Worm (Caenorhabditis elegans) whole organism, L3 larva: Measurements from ENCODE around the gene lido-2.

Experiments used
- R02D3.7 ChIP-seq: fragments of 150-350 bp; optimal IDR thresholded peaks from 2 replicates; lab custom pipeline; 2014; ENCODE audit warnings: missing biosample characterization, missing genetic modification characterization
- fkh-10 ChIP-seq: sonication (generic microtip); optimal IDR thresholded peaks from 2 replicates; lab custom pipeline; 2017; ENCODE audit warnings: missing biosample characterization, missing genetic modification reagents, missing genetic modification characterization
- nhr-67 ChIP-seq: fragments of 150-350 bp; optimal IDR thresholded peaks from 2 replicates; lab custom pipeline; 2014; ENCODE audit warnings: missing biosample characterization, missing genetic modification characterization
- sea-2 ChIP-seq: fragments of 150-350 bp; sonication (generic microtip); optimal IDR thresholded peaks from 4 replicates; lab custom pipeline; 2014; ENCODE audit warnings: missing biosample characterization, missing genetic modification reagents, missing genetic modification characterization
- skn-1 ChIP-seq: fragments of 150-350 bp; optimal IDR thresholded peaks from 2 replicates; lab custom pipeline; 2014; ENCODE audit warnings: missing biosample characterization, missing genetic modification characterization

DNA sequence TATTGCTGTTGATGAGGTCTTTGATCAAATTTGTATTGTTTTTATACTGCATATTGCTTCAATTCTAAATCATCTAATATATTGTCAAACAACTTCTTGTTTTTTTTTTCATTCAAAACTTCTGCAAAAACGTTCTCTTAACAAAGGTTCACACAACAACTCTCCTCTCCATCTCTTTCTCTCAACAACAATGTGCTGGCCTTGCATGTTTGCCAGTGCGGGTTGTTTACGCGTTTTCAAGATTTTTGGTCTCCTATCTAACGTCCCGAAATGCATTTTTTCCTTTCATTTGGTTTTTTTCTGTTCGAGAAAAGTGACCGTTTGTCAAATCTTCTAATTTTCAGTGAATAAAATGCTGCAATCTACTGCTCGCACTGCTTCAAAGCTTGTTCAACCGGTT is 8.1 kb downstream of the lido-2 start, which contains the start of gene sod-3:
- TF ChIP-seq R02D3.7 (tag; lab: Kevin White, UChicago): no peak
- TF ChIP-seq sea-2 (GFP tag; lab: Kevin White, UChicago): no peak
- TF ChIP-seq nhr-67: no peak
- no peak for TF ChIP-seq skn-1 (tag; lab: Kevin White, UChicago)
- no peak for TF ChIP-seq fkh-10
